Worm (Caenorhabditis elegans) whole organism, late embryonic: ENCODE data around the gene sra-11.
A peak's percentile ranks its signal among the peaks of the same experiment; 100 is the strongest.
"Not testable (repeated sequence)": the region's sequence is repeated elsewhere in the genome, so short reads cannot be mapped to it uniquely, and the experiment has no call there.

ENCODE experiments used
- C08G9.2 ChIP-seq: sonication (generic microtip); optimal IDR thresholded peaks from 2 replicates; lab custom pipeline; 2016; ENCODE audit warnings: mild to moderate bottlenecking, missing genetic modification characterization, moderate library complexity, missing compliant biosample characterization
- Y22D7AL.16 ChIP-seq: sonication (generic microtip); optimal IDR thresholded peaks from 2 replicates; lab custom pipeline; 2016; ENCODE audit warnings: missing genetic modification characterization, missing compliant biosample characterization
- ama-1 ChIP-seq: fragments of 150-350 bp; optimal IDR thresholded peaks from 2 replicates; lab custom pipeline; 2014
- ceh-14 ChIP-seq: sonication (generic microtip); optimal IDR thresholded peaks from 2 replicates; lab custom pipeline; 2016; ENCODE audit warnings: missing genotype, missing genetic modification characterization, missing compliant biosample characterization
- ceh-2 ChIP-seq: sonication (generic microtip); optimal IDR thresholded peaks from 2 replicates; lab custom pipeline; 2016; ENCODE audit warnings: missing genotype, missing genetic modification characterization, missing compliant biosample characterization
- ceh-22 ChIP-seq: sonication (generic microtip); optimal IDR thresholded peaks from 2 replicates; lab custom pipeline; 2017; ENCODE audit warnings: missing biosample characterization, missing genetic modification characterization
- ceh-24 ChIP-seq: sonication (generic microtip); optimal IDR thresholded peaks from 2 replicates; lab custom pipeline; 2016; ENCODE audit warnings: mild to moderate bottlenecking, missing genetic modification characterization, missing compliant biosample characterization
- ceh-30 ChIP-seq: fragments of 150-350 bp; optimal IDR thresholded peaks from 2 replicates; lab custom pipeline; 2014; ENCODE audit warnings: missing biosample characterization, missing genetic modification characterization
- ceh-31 ChIP-seq: sonication (generic microtip); optimal IDR thresholded peaks from 2 replicates; lab custom pipeline; 2016; ENCODE audit warnings: missing genetic modification characterization, missing compliant biosample characterization
- ceh-34 ChIP-seq: sonication (generic microtip); optimal IDR thresholded peaks from 2 replicates; lab custom pipeline; 2016; ENCODE audit warnings: mild to moderate bottlenecking, missing genetic modification characterization, missing compliant biosample characterization
- ceh-45 ChIP-seq: fragments of 200-800 bp; sonication (Bioruptor generic); IDR thresholded peaks from 2 replicates; pipeline ENCODE4 v1.3.6; 2022; ENCODE audit warnings: missing genetic modification reagents, missing genetic modification characterization, missing compliant biosample characterization
- ceh-9 ChIP-seq: sonication (generic microtip); optimal IDR thresholded peaks from 2 replicates; lab custom pipeline; 2016; ENCODE audit warnings: mild to moderate bottlenecking, missing genetic modification characterization, inconsistent platforms, missing compliant biosample characterization
- dve-1 ChIP-seq: sonication (generic microtip); optimal IDR thresholded peaks from 2 replicates; lab custom pipeline; 2017; ENCODE audit warnings: antibody characterized with exemption, mild to moderate bottlenecking, missing genetic modification characterization, missing compliant biosample characterization
- elt-2 ChIP-seq: sonication (generic microtip); optimal IDR thresholded peaks from 2 replicates; lab custom pipeline; 2016; ENCODE audit warnings: missing genetic modification reagents, missing genetic modification characterization, missing compliant biosample characterization
- elt-4 ChIP-seq: sonication (generic microtip); optimal IDR thresholded peaks from 2 replicates; lab custom pipeline; 2016; ENCODE audit warnings: missing genetic modification characterization, missing compliant biosample characterization
- eyg-1 ChIP-seq: sonication (generic microtip); optimal IDR thresholded peaks from 2 replicates; lab custom pipeline; 2016; ENCODE audit warnings: missing genotype, missing genetic modification characterization, missing compliant biosample characterization
- gmeb-2 ChIP-seq: sonication (generic microtip); optimal IDR thresholded peaks from 2 replicates; lab custom pipeline; 2016; ENCODE audit warnings: missing genetic modification characterization, inconsistent platforms, missing compliant biosample characterization
- hlh-30 ChIP-seq: sonication (generic microtip); optimal IDR thresholded peaks from 2 replicates; lab custom pipeline; 2017; ENCODE audit warnings: antibody characterized with exemption, missing genetic modification characterization, missing compliant biosample characterization; ENCODE audit not compliant: insufficient read depth
- lin-11 ChIP-seq: fragments of 200-800 bp; sonication (Bioruptor generic); optimal IDR thresholded peaks from 2 replicates; lab custom pipeline; 2018; ENCODE audit warnings: mild to moderate bottlenecking, missing genetic modification characterization, missing compliant biosample characterization
- madf-2 ChIP-seq: sonication (generic microtip); optimal IDR thresholded peaks from 2 replicates; lab custom pipeline; 2017; ENCODE audit warnings: missing genetic modification characterization, missing compliant biosample characterization
- nfya-1 ChIP-seq: sonication (generic microtip); optimal IDR thresholded peaks from 2 replicates; lab custom pipeline; 2017; ENCODE audit warnings: missing genetic modification characterization, mild to moderate bottlenecking, missing compliant biosample characterization, antibody characterized with exemption, moderate library complexity
- nhr-11 ChIP-seq: fragments of 150-350 bp; optimal IDR thresholded peaks from 2 replicates; lab custom pipeline; 2014; ENCODE audit warnings: missing biosample characterization, missing genetic modification characterization
- nhr-232 ChIP-seq: sonication (generic microtip); optimal IDR thresholded peaks from 2 replicates; lab custom pipeline; 2016; ENCODE audit warnings: missing genetic modification characterization, missing compliant biosample characterization
- npax-4 ChIP-seq: sonication (generic microtip); optimal IDR thresholded peaks from 2 replicates; lab custom pipeline; 2016; ENCODE audit warnings: missing genetic modification characterization, missing compliant biosample characterization
- odd-2 ChIP-seq: sonication (generic microtip); optimal IDR thresholded peaks from 2 replicates; lab custom pipeline; 2017; ENCODE audit warnings: antibody characterized with exemption, mild to moderate bottlenecking, missing genetic modification characterization, missing compliant biosample characterization
- pat-9 ChIP-seq: fragments of 200-800 bp; sonication (Bioruptor generic); optimal IDR thresholded peaks from 2 replicates; lab custom pipeline; 2018; ENCODE audit warnings: mild to moderate bottlenecking, missing genetic modification characterization, moderate library complexity, missing compliant biosample characterization
- pqm-1 ChIP-seq: sonication (generic microtip); optimal IDR thresholded peaks from 2 replicates; lab custom pipeline; 2016; ENCODE audit warnings: missing genetic modification characterization, missing compliant biosample characterization
- rnt-1 ChIP-seq: sonication (generic microtip); optimal IDR thresholded peaks from 2 replicates; lab custom pipeline; 2016; ENCODE audit warnings: missing genetic modification characterization, missing compliant biosample characterization
- sdc-2 ChIP-seq: sonication (generic microtip); optimal IDR thresholded peaks from 2 replicates; lab custom pipeline; 2016; ENCODE audit warnings: missing genotype, missing genetic modification characterization, missing compliant biosample characterization
- sox-2 ChIP-seq: fragments of 200-800 bp; sonication (Bioruptor generic); IDR thresholded peaks from 2 replicates; pipeline ENCODE4 v1.3.6; 2022; ENCODE audit warnings: missing genetic modification reagents, missing genetic modification characterization, missing compliant biosample characterization
- syd-9 ChIP-seq: sonication (generic microtip); optimal IDR thresholded peaks from 2 replicates; lab custom pipeline; 2016; ENCODE audit warnings: mild to moderate bottlenecking, missing genetic modification characterization, moderate library complexity, missing compliant biosample characterization
- tbx-2 ChIP-seq: sonication (generic microtip); optimal IDR thresholded peaks from 2 replicates; lab custom pipeline; 2016; ENCODE audit warnings: missing genetic modification characterization, missing compliant biosample characterization
- tbx-7 ChIP-seq: sonication (generic microtip); optimal IDR thresholded peaks from 2 replicates; lab custom pipeline; 2016; ENCODE audit warnings: missing genotype, missing genetic modification characterization, missing compliant biosample characterization
- unc-3 ChIP-seq, 2 experiments: fragments of 200-800 bp in 1 of 2; sonication (Bioruptor generic) in 1 of 2; sonication (generic microtip) in 1 of 2; conservative IDR thresholded peaks in 1 of 2; optimal IDR thresholded peaks in 1 of 2; 2 replicates each; pipeline versions ENCODE4 v1.3.6 to Lab custom; 2016 to 2022; ENCODE audit warnings: missing compliant biosample characterization in 2 of 2, missing genetic modification characterization in 2 of 2, missing genetic modification reagents in 1 of 2
- unc-42 ChIP-seq: sonication (generic microtip); optimal IDR thresholded peaks from 2 replicates; lab custom pipeline; 2016; ENCODE audit warnings: missing genotype, missing genetic modification characterization, missing compliant biosample characterization

The sra-11 gene

DNA sequence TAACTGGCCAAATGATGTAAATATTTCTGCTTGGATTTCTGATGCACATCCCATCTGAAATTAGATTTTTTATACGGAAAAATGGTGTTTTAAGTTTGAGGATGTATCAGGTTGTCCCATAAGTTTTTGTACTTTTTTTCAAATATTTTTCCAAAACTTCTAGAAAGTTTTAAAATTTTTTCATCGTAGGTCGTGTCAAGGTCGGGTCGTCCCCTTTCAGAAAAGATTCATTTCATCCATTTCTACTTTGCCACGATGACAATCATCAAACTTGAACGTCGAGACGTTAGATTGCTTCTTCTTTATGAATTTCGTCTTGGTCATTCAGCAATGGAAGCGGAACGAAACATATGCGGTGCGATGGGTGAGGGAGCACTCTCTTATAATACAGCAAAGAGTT lies 5.7 kb downstream of the sra-11 start, which contains the start of gene sra-12:
Gene sra-12 (minus strand): TSS at position 101 of the 400 bp plus-strand sequence.
- not testable (repeated sequence) for TF ChIP-seq odd-2, elt-4, nhr-11 (tag; lab: Kevin White, UChicago)
- TF ChIP-seq, all 69 proteins: peak for 0; not testable (repeated sequence) for 69

DNA sequence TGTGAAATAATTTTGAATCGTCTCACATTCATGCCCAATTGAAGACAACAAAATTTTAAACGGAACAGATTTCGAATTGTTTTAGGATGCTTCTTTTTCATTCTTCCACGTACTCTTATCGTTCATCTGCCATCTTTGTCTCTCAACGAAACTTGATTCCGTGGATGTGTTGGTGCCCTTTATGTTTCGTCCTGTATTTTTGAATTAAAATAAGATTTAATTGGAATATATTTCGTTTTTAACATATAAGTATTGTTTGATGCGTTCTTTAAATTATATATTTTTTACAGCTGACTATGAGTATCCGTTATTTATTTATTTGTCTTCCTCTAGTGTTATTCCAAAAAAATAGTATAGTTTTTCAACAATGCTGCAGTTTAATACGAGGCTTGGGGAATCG lies 8.0 kb downstream of the sra-11 start, which contains the start of gene gly-1:
Gene gly-1 (minus strand): TSS at position 101 of the 400 bp plus-strand sequence.
- TF ChIP-seq unc-3 (GFP tag; conservative IDR thresholded peaks at IDR 0.05; lab: Robert Waterston, UW): no peak
- TF ChIP-seq unc-3 (tag; optimal IDR thresholded peaks at IDR 0.05; lab: Kevin White, UChicago): no peak
- TF ChIP-seq sdc-2 (tag; lab: Kevin White, UChicago): no peak
- TF ChIP-seq ceh-22 (tag; lab: Kevin White, UChicago): no peak
- TF ChIP-seq, all 69 proteins: peak for 0

DNA sequence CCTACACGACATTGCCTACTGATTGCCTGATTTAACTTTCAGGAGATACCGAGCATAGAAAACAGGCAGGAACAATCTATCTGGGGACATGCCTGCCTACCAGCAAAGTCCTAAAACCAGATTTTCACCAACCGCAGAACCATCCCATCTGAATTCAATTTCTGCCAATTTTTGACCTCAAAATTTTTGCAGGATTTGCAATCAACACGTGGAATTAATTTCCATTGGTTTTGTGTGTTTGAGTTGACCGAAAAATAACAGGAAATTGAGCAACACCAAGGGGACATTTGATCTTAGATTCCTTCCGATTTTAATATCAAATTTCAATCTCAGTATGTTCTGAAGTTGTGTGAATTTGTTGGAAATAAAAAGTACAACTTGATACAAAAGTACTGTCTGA lies 11.1 kb downstream of the sra-11 start:
- no peak for TF ChIP-seq tbx-2
- no peak for TF ChIP-seq C08G9.2 (tag; lab: Kevin White, UChicago)
- no peak for TF ChIP-seq gmeb-2
- TF ChIP-seq pqm-1 (tag; lab: Kevin White, UChicago): no peak
- no peak for TF ChIP-seq elt-2
- no peak for TF ChIP-seq hlh-30 (tag; lab: Kevin White, UChicago)
- no peak for TF ChIP-seq Y22D7AL.16 (tag; lab: Kevin White, UChicago)
- TF ChIP-seq sox-2 (GFP tag; lab: Robert Waterston, UW): no peak
- TF ChIP-seq pat-9 (tag; lab: Kevin White, UChicago): no peak
- no peak for TF ChIP-seq ceh-9 (tag; lab: Kevin White, UChicago)
- TF ChIP-seq npax-4 (tag; lab: Kevin White, UChicago): no peak
- TF ChIP-seq tbx-7 (tag; lab: Kevin White, UChicago): no peak
- TF ChIP-seq madf-2 (tag; lab: Kevin White, UChicago): no peak
- no peak for TF ChIP-seq odd-2 (tag; lab: Kevin White, UChicago)
- no peak for TF ChIP-seq ceh-34 (tag; lab: Kevin White, UChicago)
- no peak for TF ChIP-seq ceh-30 (tag; lab: Kevin White, UChicago)
- no peak for TF ChIP-seq ceh-31 (tag; lab: Kevin White, UChicago)
- no peak for TF ChIP-seq unc-42 (tag; lab: Kevin White, UChicago)

DNA sequence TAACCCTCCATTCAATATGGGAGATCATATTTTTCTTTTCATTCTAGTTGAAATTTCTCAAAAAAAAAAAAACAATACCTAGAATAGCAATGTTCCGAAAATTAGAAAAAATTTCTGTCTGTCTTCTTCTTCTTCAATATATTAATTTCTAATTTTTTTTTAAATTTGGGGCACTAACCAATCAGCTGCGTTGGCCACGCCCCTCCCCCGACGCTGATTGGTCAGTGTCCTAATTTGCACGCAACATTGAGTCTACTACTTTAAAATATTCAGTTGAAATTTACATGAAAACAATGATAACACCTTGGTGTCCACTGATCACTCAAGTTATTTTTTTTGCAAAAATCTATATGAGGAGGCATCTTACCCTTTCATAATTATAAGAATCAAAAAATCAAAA lies 14.2 kb downstream of the sra-11 start:
- no peak for TF ChIP-seq rnt-1 (tag; lab: Kevin White, UChicago)
- TF ChIP-seq nfya-1 (tag; lab: Kevin White, UChicago): peak; percentile 85

DNA sequence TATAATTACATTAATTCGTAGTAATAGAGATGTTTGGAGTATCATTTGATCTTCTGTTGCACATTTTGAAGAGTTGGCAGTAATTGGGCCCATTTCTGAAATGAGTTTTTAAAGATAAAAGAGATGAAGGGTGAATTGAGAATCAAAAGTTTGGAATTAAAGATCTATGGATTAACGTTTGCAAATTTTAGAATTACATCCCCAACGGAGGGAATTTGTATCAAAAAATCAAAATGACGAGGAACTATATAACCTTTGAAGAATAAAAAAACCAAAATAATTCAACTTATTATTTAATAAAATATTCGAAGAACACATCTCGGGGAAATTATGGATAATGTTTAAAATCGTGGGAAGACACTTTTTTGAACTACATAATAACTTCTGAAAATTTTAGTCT lies 15.1 kb downstream of the sra-11 start, which contains the start of gene sra-10:
Gene sra-10 (minus strand): TSS at position 101 of the 400 bp plus-strand sequence.
- TF ChIP-seq ama-1 (lab: Kevin White, UChicago): no peak
- no peak for TF ChIP-seq nhr-232 (tag; lab: Kevin White, UChicago)
- TF ChIP-seq ceh-22 (tag; lab: Kevin White, UChicago): no peak
- no peak for TF ChIP-seq tbx-7 (tag; lab: Kevin White, UChicago)
- no peak for TF ChIP-seq npax-4 (tag; lab: Kevin White, UChicago)
- TF ChIP-seq ceh-14 (tag; lab: Kevin White, UChicago): no peak
- TF ChIP-seq elt-2: no peak
- TF ChIP-seq syd-9: no peak
- no peak for TF ChIP-seq dve-1 (tag; lab: Kevin White, UChicago)
- no peak for TF ChIP-seq odd-2 (tag; lab: Kevin White, UChicago)
- no peak for TF ChIP-seq sox-2 (GFP tag; lab: Robert Waterston, UW)
- no peak for TF ChIP-seq ceh-45 (GFP tag; lab: Robert Waterston, UW)
- TF ChIP-seq ceh-24 (tag; lab: Kevin White, UChicago): no peak
- no peak for TF ChIP-seq ceh-34 (tag; lab: Kevin White, UChicago)
- TF ChIP-seq ceh-30 (tag; lab: Kevin White, UChicago): no peak
- no peak for TF ChIP-seq lin-11
- no peak for TF ChIP-seq C08G9.2 (tag; lab: Kevin White, UChicago)
- TF ChIP-seq ceh-2 (tag; lab: Kevin White, UChicago): no peak
- no peak for TF ChIP-seq eyg-1
- TF ChIP-seq pqm-1 (tag; lab: Kevin White, UChicago): no peak
- TF ChIP-seq, all 69 proteins: peak for 0
